Comparison of ENCODE assay signal across 4 worm cellular contexts in genomic region chrIV:1846451-1846850, ce11.
TF ChIP-seq lines count a peak whose summit lies in the region.

No protein-coding gene starts in this region.

TF ChIP-seq in whole organism, L1 larva, 84 proteins besides CTCF, POLR2A, EP300 and RAD21:
- TF ChIP-seq F16B12.6 (tag; optimal IDR thresholded peaks at IDR 0.05; lab: Kevin White, UChicago) = peak; percentile 68
- TF ChIP-seq vab-15 (tag; optimal IDR thresholded peaks at IDR 0.05; lab: Kevin White, UChicago) = no peak
- no peak for TF ChIP-seq skn-1 (tag; optimal IDR thresholded peaks at IDR 0.05; lab: Kevin White, UChicago)
- no peak for TF ChIP-seq unc-86 (tag; optimal IDR thresholded peaks at IDR 0.05; lab: Kevin White, UChicago)
- peak in 1 of 2 experiments; percentile 9 for TF ChIP-seq efl-1 (optimal IDR thresholded peaks at IDR 0.05; lab: Kevin White, UChicago)
- no peak for TF ChIP-seq efl-1 (GFP tag; optimal IDR thresholded peaks at IDR 0.05 in 1 of 2; lab: Kevin White, UChicago)
TF ChIP-seq in whole organism, L1 larva: peak in this region for 2.

TF ChIP-seq in whole organism, L4 larva, 104 proteins besides CTCF, POLR2A, EP300 and RAD21:
- TF ChIP-seq aha-1 (tag; lab: Kevin White, UChicago) = peak; percentile 62
- TF ChIP-seq madf-5 (GFP tag; IDR thresholded peaks at IDR 0.05; lab: Robert Waterston, UW) = no peak
TF ChIP-seq in whole organism, L4 larva: peak in this region for 1.

TF ChIP-seq in whole organism, late embryonic, 69 proteins besides CTCF, POLR2A, EP300 and RAD21:
- TF ChIP-seq fkh-6 (tag; optimal IDR thresholded peaks at IDR 0.05; lab: Kevin White, UChicago) (no peak), unc-86 (tag; optimal IDR thresholded peaks at IDR 0.05; lab: Kevin White, UChicago) (no peak), nfya-1 (tag; optimal IDR thresholded peaks at IDR 0.05; lab: Kevin White, UChicago) (no peak), eyg-1 (tag; optimal IDR thresholded peaks at IDR 0.05; lab: Kevin White, UChicago) (no peak), ceh-22 (tag; optimal IDR thresholded peaks at IDR 0.05; lab: Kevin White, UChicago) (no peak), nhr-11 (tag; optimal IDR thresholded peaks at IDR 0.05; lab: Kevin White, UChicago) (no peak), unc-42 (tag; optimal IDR thresholded peaks at IDR 0.05; lab: Kevin White, UChicago) (peak; percentile 67)
TF ChIP-seq in whole organism, late embryonic: peak in this region for 1.

TF ChIP-seq in whole organism, mixed stage, embryonic, 35 proteins besides CTCF, POLR2A, EP300 and RAD21:
- no peak for TF ChIP-seq flh-1 (GFP tag; optimal IDR thresholded peaks at IDR 0.05; lab: Kevin White, UChicago)
- peak; percentile 69 for TF ChIP-seq ces-1 (GFP tag; optimal IDR thresholded peaks at IDR 0.05; lab: Kevin White, UChicago)
- no peak for TF ChIP-seq ceh-43 (GFP tag; optimal IDR thresholded peaks at IDR 0.05; lab: Kevin White, UChicago)
- TF ChIP-seq mep-1 (tag; optimal IDR thresholded peaks at IDR 0.05; lab: Kevin White, UChicago) = no peak
- TF ChIP-seq mls-2 (tag; optimal IDR thresholded peaks at IDR 0.05; lab: Kevin White, UChicago) = no peak
- TF ChIP-seq sptf-1 (tag; optimal IDR thresholded peaks at IDR 0.05; lab: Kevin White, UChicago) = no peak
TF ChIP-seq in whole organism, mixed stage, embryonic: peak in this region for 1.

Comparison
In these comparisons a context has a peak if more than half of its experiments do, and no peak if none do; other contexts are left out.
1. Of the 29 proteins assayed by ChIP-seq in both whole organism, L4 larva and whole organism, L1 larva: peak only in whole organism, L4 larva: aha-1; only in whole organism, L1 larva: none; in both: none; in neither: 28.